Worm (Caenorhabditis elegans) whole organism, midembryonic: Measurements from ENCODE around the gene B0564.2.

Experiments used
- T22C8.4 ChIP-seq: fragments of 200-800 bp; sonication (Bioruptor generic); IDR thresholded peaks from 2 replicates; pipeline ENCODE4 v1.3.6; 2022; ENCODE audit warnings: missing genetic modification characterization, missing compliant biosample characterization
- flt-1 ChIP-seq: fragments of 200-800 bp; sonication (Bioruptor generic); IDR thresholded peaks from 2 replicates; pipeline ENCODE4 v1.3.6; 2022; ENCODE audit warnings: missing genetic modification characterization, missing compliant biosample characterization
- ref-1 ChIP-seq: fragments of 200-800 bp; sonication (Bioruptor generic); conservative IDR thresholded peaks from 2 replicates; pipeline ENCODE4 v1.3.6; 2022; ENCODE audit warnings: missing genetic modification reagents, missing genetic modification characterization, missing compliant biosample characterization

DNA sequence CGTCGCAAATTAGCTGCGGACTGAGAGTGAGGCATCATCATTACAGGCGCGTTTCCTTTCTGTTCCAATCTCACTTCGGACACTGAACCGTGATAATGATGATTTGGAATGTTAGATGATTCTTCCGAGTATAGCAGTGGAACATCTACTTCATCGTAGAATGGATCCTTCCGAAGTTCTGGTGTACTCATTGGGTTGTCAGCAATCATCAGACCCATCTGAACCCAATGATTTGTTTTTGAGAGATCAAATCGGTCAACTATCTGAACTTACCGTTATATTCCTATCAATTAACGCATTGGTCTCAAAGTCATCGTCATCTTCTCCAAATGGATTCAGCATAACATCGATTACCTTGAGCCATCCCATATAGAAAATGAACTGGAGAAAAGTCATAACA is 971 bp downstream of the B0564.2 start:
- TF ChIP-seq T22C8.4 (GFP tag; lab: Robert Waterston, UW) (no peak), ref-1 (GFP tag; lab: Robert Waterston, UW) (no peak), flt-1 (GFP tag; lab: Robert Waterston, UW) (no peak)
